Comparison of ENCODE assay signal across 1 fruit fly cellular context in genomic region chr3R:19014742-19015422, dm6.
TF ChIP-seq lines count a peak whose summit lies in the region.

No protein-coding gene starts in this region.

TF ChIP-seq in whole organism, embryonic, 481 proteins besides CTCF, POLR2A, EP300 and RAD21 (continued from another document and continues in another):
- no peak for TF ChIP-seq CG6175 (GFP tag; IDR thresholded peaks at IDR 0.05; lab: Robert Waterston, UW)
- TF ChIP-seq tll (GFP tag; optimal IDR thresholded peaks at IDR 0.05; lab: Kevin White, UChicago), result no peak
- no peak for TF ChIP-seq CG3847 (GFP tag; IDR thresholded peaks at IDR 0.05; lab: Robert Waterston, UW)
- TF ChIP-seq eyg (GFP tag; optimal IDR thresholded peaks at IDR 0.05; lab: Kevin White, UChicago), result no peak
- peak; percentile 18 for TF ChIP-seq CG17385 (GFP tag; optimal IDR thresholded peaks at IDR 0.05; lab: Kevin White, UChicago)
- TF ChIP-seq jigr1 (GFP tag; IDR thresholded peaks at IDR 0.05; lab: Robert Waterston, UW), result no peak
- TF ChIP-seq pros (GFP tag; optimal IDR thresholded peaks at IDR 0.05; lab: Kevin White, UChicago), result no peak
- TF ChIP-seq exex (tag; optimal IDR thresholded peaks at IDR 0.05; lab: Kevin White, UChicago), result no peak
- no peak for TF ChIP-seq CG10654 (GFP tag; optimal IDR thresholded peaks at IDR 0.05; lab: Kevin White, UChicago)
- TF ChIP-seq sim (GFP tag; IDR thresholded peaks at IDR 0.05; lab: Robert Waterston, UW), result peak; percentile 69
- no peak for TF ChIP-seq CG18764 (GFP tag; optimal IDR thresholded peaks at IDR 0.05; lab: Kevin White, UChicago)
- TF ChIP-seq odd (GFP tag; optimal IDR thresholded peaks at IDR 0.05; lab: Kevin White, UChicago), result no peak
- TF ChIP-seq CG6254 (GFP tag; optimal IDR thresholded peaks at IDR 0.05; lab: Kevin White, UChicago), result peak; percentile 59
- no peak for TF ChIP-seq bigmax (GFP tag; optimal IDR thresholded peaks at IDR 0.05; lab: Kevin White, UChicago)
- no peak for TF ChIP-seq cwo (GFP tag; optimal IDR thresholded peaks at IDR 0.05; lab: Kevin White, UChicago)
- TF ChIP-seq Jarid2 (GFP tag; optimal IDR thresholded peaks at IDR 0.05; lab: Kevin White, UChicago), result no peak
- no peak for TF ChIP-seq CG10431 (GFP tag; optimal IDR thresholded peaks at IDR 0.05; lab: Kevin White, UChicago)
- TF ChIP-seq fd96Cb (tag; optimal IDR thresholded peaks at IDR 0.05; lab: Kevin White, UChicago), result peak; percentile 48
- TF ChIP-seq Spps (tag; optimal IDR thresholded peaks at IDR 0.05; lab: Kevin White, UChicago), result peak; percentile 44
- TF ChIP-seq Atf-2 (GFP tag; optimal IDR thresholded peaks at IDR 0.05; lab: Kevin White, UChicago), result no peak
- TF ChIP-seq CG12659 (GFP tag; optimal IDR thresholded peaks at IDR 0.05; lab: Kevin White, UChicago), result peak; percentile 20
- TF ChIP-seq otp (GFP tag; IDR thresholded peaks at IDR 0.05; lab: Robert Waterston, UW), result no peak
- TF ChIP-seq ham (GFP tag; IDR thresholded peaks at IDR 0.05; lab: Robert Waterston, UW), result no peak
- peak; percentile 73 for TF ChIP-seq CG7745 (tag; optimal IDR thresholded peaks at IDR 0.05; lab: Kevin White, UChicago)
- TF ChIP-seq schlank (tag; optimal IDR thresholded peaks at IDR 0.05; lab: Kevin White, UChicago), result no peak
- no peak for TF ChIP-seq pzg (GFP tag; optimal IDR thresholded peaks at IDR 0.05; lab: Kevin White, UChicago)
- TF ChIP-seq CG2199 (GFP tag; IDR thresholded peaks at IDR 0.05; lab: Robert Waterston, UW), result no peak
- TF ChIP-seq Dref (GFP tag; IDR thresholded peaks at IDR 0.05; lab: Robert Waterston, UW), result no peak
- no peak for TF ChIP-seq CG34376 (GFP tag; optimal IDR thresholded peaks at IDR 0.05; lab: Kevin White, UChicago)
- no peak for TF ChIP-seq bowl (GFP tag; IDR thresholded peaks at IDR 0.05; lab: Robert Waterston, UW)
- no peak for TF ChIP-seq salm (tag; optimal IDR thresholded peaks at IDR 0.05; lab: Kevin White, UChicago)
- no peak for TF ChIP-seq CG42726 (GFP tag; IDR thresholded peaks at IDR 0.05; lab: Robert Waterston, UW; ENCODE audit: partially characterized antibody)
- TF ChIP-seq Lim3 (GFP tag; IDR thresholded peaks at IDR 0.05; lab: Robert Waterston, UW), result no peak
- TF ChIP-seq CG17568 (GFP tag; optimal IDR thresholded peaks at IDR 0.05; lab: Kevin White, UChicago), result no peak
- TF ChIP-seq CG16863 (GFP tag; optimal IDR thresholded peaks at IDR 0.05; lab: Kevin White, UChicago), result no peak
- no peak for TF ChIP-seq org-1 (GFP tag; optimal IDR thresholded peaks at IDR 0.05; lab: Kevin White, UChicago)
- no peak for TF ChIP-seq CG15696 (tag; optimal IDR thresholded peaks at IDR 0.05; lab: Kevin White, UChicago)
- TF ChIP-seq cad (GFP tag; optimal IDR thresholded peaks at IDR 0.05; lab: Kevin White, UChicago), result peak; percentile 38
- TF ChIP-seq ttk (GFP tag; IDR thresholded peaks at IDR 0.05; lab: Robert Waterston, UW), result peak; percentile 62
- no peak for TF ChIP-seq CG10543 (GFP tag; optimal IDR thresholded peaks at IDR 0.05; lab: Kevin White, UChicago)
- TF ChIP-seq CG4282 (GFP tag; optimal IDR thresholded peaks at IDR 0.05; lab: Kevin White, UChicago), result no peak
- TF ChIP-seq Mad (GFP tag; optimal IDR thresholded peaks at IDR 0.05; lab: Kevin White, UChicago), result no peak
- no peak for TF ChIP-seq CG6683 (GFP tag; optimal IDR thresholded peaks at IDR 0.05; lab: Kevin White, UChicago)
- TF ChIP-seq Atf6 (GFP tag; IDR thresholded peaks at IDR 0.05; lab: Robert Waterston, UW), result no peak
- TF ChIP-seq Bgb (GFP tag; IDR thresholded peaks at IDR 0.05; lab: Robert Waterston, UW; ENCODE audit: partially characterized antibody), result no peak
- TF ChIP-seq CG4404 (GFP tag; IDR thresholded peaks at IDR 0.05; lab: Robert Waterston, UW), result no peak
- no peak for TF ChIP-seq CG17612 (GFP tag; IDR thresholded peaks at IDR 0.05; lab: Robert Waterston, UW)
- no peak for TF ChIP-seq CG33213 (GFP tag; optimal IDR thresholded peaks at IDR 0.05; lab: Kevin White, UChicago)
- no peak for TF ChIP-seq pfk (GFP tag; optimal IDR thresholded peaks at IDR 0.05; lab: Kevin White, UChicago)
- no peak for TF ChIP-seq cato (GFP tag; optimal IDR thresholded peaks at IDR 0.05; lab: Kevin White, UChicago; ENCODE audit: borderline replicate concordance)
- no peak for TF ChIP-seq kah (GFP tag; optimal IDR thresholded peaks at IDR 0.05; lab: Kevin White, UChicago)
- no peak for TF ChIP-seq Trl (optimal IDR thresholded peaks at IDR 0.05; lab: Kevin White, UChicago)
- no peak for TF ChIP-seq Trl (GFP tag; optimal IDR thresholded peaks at IDR 0.05; lab: Kevin White, UChicago)
- peak; percentile 72 for TF ChIP-seq CG18262 (tag; optimal IDR thresholded peaks at IDR 0.05; lab: Kevin White, UChicago)
- no peak for TF ChIP-seq CG9215 (GFP tag; IDR thresholded peaks at IDR 0.05; lab: Robert Waterston, UW)
- TF ChIP-seq Abd-B (GFP tag; optimal IDR thresholded peaks at IDR 0.05; lab: Kevin White, UChicago), result no peak
- peak; percentile 48 for TF ChIP-seq tap (tag; optimal IDR thresholded peaks at IDR 0.05; lab: Kevin White, UChicago)
- TF ChIP-seq CG11085 (GFP tag; IDR thresholded peaks at IDR 0.05; lab: Robert Waterston, UW), result no peak
- no peak for TF ChIP-seq CG6765 (GFP tag; optimal IDR thresholded peaks at IDR 0.05; lab: Kevin White, UChicago)
- peak; percentile 48; the same call in 1 of the 2 replicates for TF ChIP-seq CG32767 (GFP tag; IDR thresholded peaks at IDR 0.05; lab: Robert Waterston, UW)
- no peak for TF ChIP-seq prd (optimal IDR thresholded peaks at IDR 0.05; lab: Kevin White, UChicago)
- peak; percentile 56; the same call in 1 of the 3 replicates for TF ChIP-seq prd (GFP tag; IDR thresholded peaks at IDR 0.05; lab: Robert Waterston, UW)
- no peak for TF ChIP-seq CG32532 (GFP tag; IDR thresholded peaks at IDR 0.05; lab: Robert Waterston, UW)
- 0 out of 3 replicates have a peak, but pooled peaks have one; percentile 38 for TF ChIP-seq gce (GFP tag; IDR thresholded peaks at IDR 0.05; lab: Robert Waterston, UW)
- peak in 1 of 3 experiments; percentile 38 for TF ChIP-seq lola (GFP tag; optimal IDR thresholded peaks at IDR 0.05; lab: Kevin White, UChicago)
- peak; percentile 13 for TF ChIP-seq ewg (GFP tag; optimal IDR thresholded peaks at IDR 0.05; lab: Kevin White, UChicago)
- TF ChIP-seq CG12219 (GFP tag; optimal IDR thresholded peaks at IDR 0.05; lab: Kevin White, UChicago), result no peak
- TF ChIP-seq ro (GFP tag; IDR thresholded peaks at IDR 0.05; lab: Robert Waterston, UW), result no peak
- TF ChIP-seq dati (GFP tag; IDR thresholded peaks at IDR 0.05; lab: Robert Waterston, UW), result 0 out of 2 replicates have a peak, but pooled peaks have one; percentile 35
- peak; percentile 21; the same call in 1 of the 2 replicates for TF ChIP-seq slbo (GFP tag; IDR thresholded peaks at IDR 0.05; lab: Robert Waterston, UW)
- TF ChIP-seq caup (GFP tag; optimal IDR thresholded peaks at IDR 0.05; lab: Kevin White, UChicago; ENCODE audit: severe bottlenecking), result no peak
- TF ChIP-seq jing (GFP tag; optimal IDR thresholded peaks at IDR 0.05; lab: Kevin White, UChicago), result no peak
- TF ChIP-seq Optix (GFP tag; IDR thresholded peaks at IDR 0.05; lab: Robert Waterston, UW), result no peak
- TF ChIP-seq CG18011 (GFP tag; optimal IDR thresholded peaks at IDR 0.05; lab: Kevin White, UChicago), result no peak
- TF ChIP-seq knrl (GFP tag; IDR thresholded peaks at IDR 0.05; lab: Robert Waterston, UW; ENCODE audit: partially characterized antibody), result no peak
- no peak for TF ChIP-seq sug (tag; optimal IDR thresholded peaks at IDR 0.05; lab: Kevin White, UChicago)
- TF ChIP-seq hb (GFP tag; IDR thresholded peaks at IDR 0.05; lab: Robert Waterston, UW; ENCODE audit: partially characterized antibody), result no peak
- TF ChIP-seq NK7.1 (GFP tag; optimal IDR thresholded peaks at IDR 0.05; lab: Kevin White, UChicago), result no peak
- no peak for TF ChIP-seq pnt (GFP tag; optimal IDR thresholded peaks at IDR 0.05; lab: Kevin White, UChicago)
- TF ChIP-seq CG6813 (GFP tag; optimal IDR thresholded peaks at IDR 0.05; lab: Kevin White, UChicago), result no peak
- peak; percentile 58 for TF ChIP-seq CG2875 (GFP tag; optimal IDR thresholded peaks at IDR 0.05; lab: Kevin White, UChicago)
- TF ChIP-seq HLH3B (GFP tag; IDR thresholded peaks at IDR 0.05; lab: Robert Waterston, UW), result peak; percentile 65
- TF ChIP-seq seq (GFP tag; IDR thresholded peaks at IDR 0.05; lab: Robert Waterston, UW), result no peak; the same call in 1 of the 2 replicates
- no peak for TF ChIP-seq CG18619 (GFP tag; optimal IDR thresholded peaks at IDR 0.05; lab: Kevin White, UChicago)
- TF ChIP-seq CG10267 (tag; optimal IDR thresholded peaks at IDR 0.05; lab: Kevin White, UChicago), result peak; percentile 52
- no peak for TF ChIP-seq Scr (GFP tag; IDR thresholded peaks at IDR 0.05; lab: Robert Waterston, UW; ENCODE audit: partially characterized antibody)
- no peak for TF ChIP-seq bbx (GFP tag; IDR thresholded peaks at IDR 0.05; lab: Robert Waterston, UW; ENCODE audit: partially characterized antibody)
- TF ChIP-seq Oli (tag; optimal IDR thresholded peaks at IDR 0.05; lab: Kevin White, UChicago), result peak; percentile 50
- no peak for TF ChIP-seq unc-4 (GFP tag; IDR thresholded peaks at IDR 0.05; lab: Robert Waterston, UW; ENCODE audit: partially characterized antibody)
- TF ChIP-seq Nf-YB (GFP tag; optimal IDR thresholded peaks at IDR 0.05; lab: Kevin White, UChicago), result no peak
- TF ChIP-seq mld (GFP tag; IDR thresholded peaks at IDR 0.05; lab: Robert Waterston, UW; ENCODE audit: partially characterized antibody), result no peak
- no peak for TF ChIP-seq aop (GFP tag; IDR thresholded peaks at IDR 0.05; lab: Robert Waterston, UW)
- peak; percentile 58 for TF ChIP-seq row (GFP tag; IDR thresholded peaks at IDR 0.05; lab: Robert Waterston, UW)
- no peak for TF ChIP-seq lilli (GFP tag; optimal IDR thresholded peaks at IDR 0.05; lab: Kevin White, UChicago)
- no peak for TF ChIP-seq cas (GFP tag; IDR thresholded peaks at IDR 0.05; lab: Robert Waterston, UW)
- peak; percentile 71 for TF ChIP-seq CG2712 (tag; optimal IDR thresholded peaks at IDR 0.05; lab: Kevin White, UChicago)
- no peak for TF ChIP-seq CG7928 (GFP tag; optimal IDR thresholded peaks at IDR 0.05; lab: Kevin White, UChicago)
- no peak for TF ChIP-seq Taf1 (GFP tag; IDR thresholded peaks at IDR 0.05; lab: Robert Waterston, UW)
- TF ChIP-seq Rx (GFP tag; IDR thresholded peaks at IDR 0.05; lab: Robert Waterston, UW), result 0 out of 2 replicates have a peak, but pooled peaks have one; percentile 2
- no peak for TF ChIP-seq CG13624 (GFP tag; optimal IDR thresholded peaks at IDR 0.05; lab: Kevin White, UChicago)
- no peak for TF ChIP-seq D19B (GFP tag; optimal IDR thresholded peaks at IDR 0.05; lab: Kevin White, UChicago)
- peak; percentile 70; the same call in 2 of the 3 replicates for TF ChIP-seq CG17361 (GFP tag; IDR thresholded peaks at IDR 0.05; lab: Robert Waterston, UW)
- peak; percentile 50 for TF ChIP-seq CG13424 (tag; optimal IDR thresholded peaks at IDR 0.05; lab: Kevin White, UChicago)
- TF ChIP-seq Ets97D (GFP tag; optimal IDR thresholded peaks at IDR 0.05; lab: Kevin White, UChicago), result no peak
- no peak for TF ChIP-seq CG9932 (GFP tag; IDR thresholded peaks at IDR 0.05; lab: Robert Waterston, UW)
- no peak for TF ChIP-seq CrebB (tag; optimal IDR thresholded peaks at IDR 0.05; lab: Kevin White, UChicago)
- no peak for TF ChIP-seq Side (GFP tag; optimal IDR thresholded peaks at IDR 0.05; lab: Kevin White, UChicago)
- TF ChIP-seq shn (GFP tag; optimal IDR thresholded peaks at IDR 0.05; lab: Kevin White, UChicago), result no peak
- peak; percentile 60 for TF ChIP-seq E2f1 (GFP tag; IDR thresholded peaks at IDR 0.05; lab: Robert Waterston, UW)
- TF ChIP-seq Dip3 (GFP tag; optimal IDR thresholded peaks at IDR 0.05; lab: Kevin White, UChicago), result no peak
- no peak for TF ChIP-seq onecut (GFP tag; IDR thresholded peaks at IDR 0.05; lab: Robert Waterston, UW)
- TF ChIP-seq Bdp1 (GFP tag; optimal IDR thresholded peaks at IDR 0.05; lab: Kevin White, UChicago), result no peak
- peak; percentile 66 for TF ChIP-seq CG31441 (GFP tag; IDR thresholded peaks at IDR 0.05; lab: Robert Waterston, UW)
- no peak for TF ChIP-seq mirr (GFP tag; optimal IDR thresholded peaks at IDR 0.05; lab: Kevin White, UChicago)
- no peak for TF ChIP-seq hkb (optimal IDR thresholded peaks at IDR 0.05; lab: Kevin White, UChicago)
- TF ChIP-seq hkb (GFP tag; IDR thresholded peaks at IDR 0.05; lab: Robert Waterston, UW), result peak; percentile 55
- TF ChIP-seq CG13894 (tag; optimal IDR thresholded peaks at IDR 0.05; lab: Kevin White, UChicago), result no peak
- TF ChIP-seq CG13123 (GFP tag; optimal IDR thresholded peaks at IDR 0.05; lab: Kevin White, UChicago), result no peak
- no peak for TF ChIP-seq CG3163 (GFP tag; optimal IDR thresholded peaks at IDR 0.05; lab: Kevin White, UChicago)
- 0 out of 3 replicates have a peak, but pooled peaks have one; percentile 11 for TF ChIP-seq CG34422 (GFP tag; IDR thresholded peaks at IDR 0.05; lab: Robert Waterston, UW)
- no peak for TF ChIP-seq Gug (GFP tag; IDR thresholded peaks at IDR 0.05; lab: Robert Waterston, UW)
- TF ChIP-seq dmrt11E (tag; optimal IDR thresholded peaks at IDR 0.05; lab: Kevin White, UChicago), result peak; percentile 46
- peak; percentile 15 for TF ChIP-seq CG10147 (GFP tag; optimal IDR thresholded peaks at IDR 0.05; lab: Kevin White, UChicago)
- TF ChIP-seq sob (GFP tag; IDR thresholded peaks at IDR 0.05; lab: Robert Waterston, UW), result peak; percentile 21; the same call in 1 of the 2 replicates
- no peak for TF ChIP-seq CG11093 (GFP tag; IDR thresholded peaks at IDR 0.05; lab: Robert Waterston, UW)
- TF ChIP-seq H2.0 (GFP tag; IDR thresholded peaks at IDR 0.05; lab: Robert Waterston, UW), result no peak
- TF ChIP-seq Fer2 (tag; optimal IDR thresholded peaks at IDR 0.05; lab: Kevin White, UChicago), result no peak
- no peak for TF ChIP-seq zen2 (GFP tag; IDR thresholded peaks at IDR 0.05; lab: Robert Waterston, UW; ENCODE audit: partially characterized antibody)
- TF ChIP-seq CG31388 (GFP tag; optimal IDR thresholded peaks at IDR 0.05; lab: Kevin White, UChicago), result no peak
- TF ChIP-seq Nf-YA (GFP tag; IDR thresholded peaks at IDR 0.05; lab: Robert Waterston, UW), result no peak
- no peak for TF ChIP-seq CG1603 (tag; optimal IDR thresholded peaks at IDR 0.05; lab: Kevin White, UChicago)
- TF ChIP-seq ems (GFP tag; optimal IDR thresholded peaks at IDR 0.05; lab: Kevin White, UChicago), result no peak
- peak; percentile 52 for TF ChIP-seq D19A (tag; optimal IDR thresholded peaks at IDR 0.05; lab: Kevin White, UChicago)
- peak; percentile 42 for TF ChIP-seq CoRest (tag; optimal IDR thresholded peaks at IDR 0.05; lab: Kevin White, UChicago)
- no peak for TF ChIP-seq jumu (GFP tag; optimal IDR thresholded peaks at IDR 0.05; lab: Kevin White, UChicago)
- TF ChIP-seq Neu2 (GFP tag; optimal IDR thresholded peaks at IDR 0.05; lab: Kevin White, UChicago; ENCODE audit: borderline replicate concordance), result no peak
